Fruit fly (Drosophila melanogaster) whole organism, wandering third instar larva: Measurements from ENCODE around the gene CG13705.

Source experiments
- Abd-B ChIP-seq: fragments of >200 bp; optimal IDR thresholded peaks from 2 replicates; lab custom pipeline; 2017; ENCODE audit warnings: missing biosample characterization, missing genetic modification characterization
- CG32264 ChIP-seq: fragments of 200-800 bp; sonication (Bioruptor generic); optimal IDR thresholded peaks from 2 replicates; lab custom pipeline; 2016; ENCODE audit warnings: missing biosample characterization, missing genetic modification characterization
- CG9705 ChIP-seq: fragments of 200-800 bp; sonication (Bioruptor generic); optimal IDR thresholded peaks from 2 replicates; lab custom pipeline; 2018; ENCODE audit warnings: missing biosample characterization, mild to moderate bottlenecking, missing genetic modification characterization
- CrebA ChIP-seq: fragments of 200-800 bp; sonication (Bioruptor generic); optimal IDR thresholded peaks from 2 replicates; lab custom pipeline; 2016; ENCODE audit warnings: missing biosample characterization, mild to moderate bottlenecking, missing genetic modification characterization, borderline replicate concordance
- Dfd ChIP-seq: fragments of >200 bp; optimal IDR thresholded peaks from 2 replicates; lab custom pipeline; 2017; ENCODE audit warnings: missing biosample characterization, missing genetic modification characterization
- HLH106 ChIP-seq: fragments of 200-800 bp; optimal IDR thresholded peaks from 3 replicates; lab custom pipeline; 2019; ENCODE audit warnings: missing biosample characterization, mild to moderate bottlenecking, missing genetic modification characterization, moderate library complexity
- Hnf4 ChIP-seq: fragments of 200-800 bp; sonication (Bioruptor generic); optimal IDR thresholded peaks from 2 replicates; lab custom pipeline; 2016; ENCODE audit warnings: missing biosample characterization, mild to moderate bottlenecking, missing genetic modification characterization
- Hr83 ChIP-seq: fragments of 200-300 bp; sonication (Bioruptor generic); optimal IDR thresholded peaks from 2 replicates; lab custom pipeline; 2016; ENCODE audit warnings: missing biosample characterization, mild to moderate bottlenecking, missing genetic modification characterization, moderate library complexity; ENCODE audit not compliant: poor library complexity, severe bottlenecking
- Jra ChIP-seq: sonication (Bioruptor generic); optimal IDR thresholded peaks from 2 replicates; lab custom pipeline; 2016; ENCODE audit warnings: missing biosample characterization, missing genetic modification characterization
- Mio ChIP-seq: sonication (Bioruptor generic); optimal IDR thresholded peaks from 2 replicates; lab custom pipeline; 2016; ENCODE audit warnings: missing biosample characterization, missing genetic modification characterization
- Myc ChIP-seq: fragments of >200 bp; optimal IDR thresholded peaks from 2 replicates; lab custom pipeline; 2017
- N ChIP-seq: fragments of >200 bp; optimal IDR thresholded peaks from 2 replicates; lab custom pipeline; 2018; ENCODE audit warnings: missing biosample characterization, missing external identifiers, missing genetic modification characterization
- OdsH ChIP-seq: fragments of 200-800 bp; sonication (Bioruptor generic); optimal IDR thresholded peaks from 2 replicates; lab custom pipeline; 2016; ENCODE audit warnings: missing biosample characterization, mild to moderate bottlenecking, missing genetic modification characterization
- Rel ChIP-seq, 2 experiments: fragments of 200-800 bp; sonication (Bioruptor generic) in 1 of 2; optimal IDR thresholded peaks; 2 replicates in 1 of 2; 3 replicates in 1 of 2; lab custom pipeline; 2016 to 2019; ENCODE audit warnings: mild to moderate bottlenecking in 2 of 2, missing biosample characterization in 2 of 2, missing genetic modification characterization in 2 of 2, moderate library complexity in 1 of 2
- Sp1 ChIP-seq: fragments of 200-800 bp; sonication (Bioruptor generic); optimal IDR thresholded peaks from 3 replicates; lab custom pipeline; 2019; ENCODE audit warnings: missing biosample characterization, mild to moderate bottlenecking, missing genetic modification characterization, moderate library complexity
- Vsx2 ChIP-seq: fragments of 200-300, 225-300 bp; sonication (Bioruptor generic); optimal IDR thresholded peaks from 2 replicates; lab custom pipeline; 2018; ENCODE audit warnings: missing biosample characterization, missing genetic modification characterization; ENCODE audit not compliant: partially characterized antibody
- br ChIP-seq: fragments of 200-800 bp; sonication (Bioruptor generic); optimal IDR thresholded peaks from 2 replicates; lab custom pipeline; 2016; ENCODE audit warnings: missing biosample characterization, missing genetic modification characterization
- dl ChIP-seq, 2 experiments: fragments of 175-275, 200-275 bp in 1 of 2; fragments of 200-275 bp in 1 of 2; sonication (Bioruptor generic); optimal IDR thresholded peaks; lab custom pipeline; 2018; ENCODE audit warnings: mild to moderate bottlenecking in 2 of 2, missing biosample characterization in 2 of 2, missing genetic modification characterization in 2 of 2, moderate library complexity in 2 of 2; ENCODE audit not compliant: partially characterized antibody in 2 of 2, insufficient read depth in 1 of 2
- dmrt93B ChIP-seq: fragments of 200-800 bp; sonication (Bioruptor generic); optimal IDR thresholded peaks from 2 replicates; lab custom pipeline; 2018; ENCODE audit warnings: missing biosample characterization, mild to moderate bottlenecking, missing genetic modification characterization
- dsf ChIP-seq: sonication (Bioruptor generic); optimal IDR thresholded peaks from 2 replicates; lab custom pipeline; 2016; ENCODE audit warnings: missing biosample characterization, missing genetic modification characterization, borderline replicate concordance
- ey ChIP-seq: fragments of 200-800 bp; sonication (Bioruptor generic); optimal IDR thresholded peaks from 2 replicates; lab custom pipeline; 2016; ENCODE audit warnings: missing biosample characterization, missing genetic modification characterization
- foxo ChIP-seq, 2 experiments: fragments of 200-800 bp; sonication (Bioruptor generic); optimal IDR thresholded peaks; 2 replicates in 1 of 2; 3 replicates in 1 of 2; lab custom pipeline; 2016 to 2017; ENCODE audit warnings: missing biosample characterization in 2 of 2, missing genetic modification characterization in 2 of 2
- h ChIP-seq: fragments of 200-800 bp; sonication (Bioruptor generic); optimal IDR thresholded peaks from 3 replicates; lab custom pipeline; 2016; ENCODE audit warnings: missing biosample characterization, mild to moderate bottlenecking, missing genetic modification characterization
- jim ChIP-seq: fragments of 175-275, 200-325 bp; sonication (Bioruptor generic); optimal IDR thresholded peaks from 2 replicates; lab custom pipeline; 2016; ENCODE audit warnings: missing biosample characterization, mild to moderate bottlenecking, missing genetic modification characterization
- lola ChIP-seq: fragments of >200 bp; optimal IDR thresholded peaks from 2 replicates; lab custom pipeline; 2017; ENCODE audit warnings: missing biosample characterization, missing genetic modification characterization
- pan ChIP-seq: fragments of >200 bp; optimal IDR thresholded peaks from 2 replicates; lab custom pipeline; 2017
- psq ChIP-seq: fragments of 200-800 bp; sonication (Bioruptor generic); optimal IDR thresholded peaks from 3 replicates; lab custom pipeline; 2017; ENCODE audit warnings: missing biosample characterization, mild to moderate bottlenecking, missing genetic modification characterization, moderate library complexity
- sage ChIP-seq: fragments of 200-800 bp; sonication (Bioruptor generic); optimal IDR thresholded peaks from 2 replicates; lab custom pipeline; 2016; ENCODE audit warnings: missing biosample characterization, mild to moderate bottlenecking, missing genetic modification characterization
- sv ChIP-seq: fragments of 200-800 bp; sonication (Bioruptor generic); optimal IDR thresholded peaks from 3 replicates; lab custom pipeline; 2016; ENCODE audit warnings: missing biosample characterization, missing genetic modification characterization
- tai ChIP-seq: sonication (Bioruptor generic); optimal IDR thresholded peaks from 2 replicates; lab custom pipeline; 2016; ENCODE audit warnings: missing biosample characterization, missing genetic modification characterization
- usp ChIP-seq: fragments of >200 bp; optimal IDR thresholded peaks from 2 replicates; lab custom pipeline; 2017; ENCODE audit warnings: missing biosample characterization, missing genetic modification characterization
- woc ChIP-seq: sonication (Bioruptor generic); optimal IDR thresholded peaks from 2 replicates; lab custom pipeline; 2016; ENCODE audit warnings: missing biosample characterization, mild to moderate bottlenecking, missing genetic modification characterization

Gene CG13705

DNA sequence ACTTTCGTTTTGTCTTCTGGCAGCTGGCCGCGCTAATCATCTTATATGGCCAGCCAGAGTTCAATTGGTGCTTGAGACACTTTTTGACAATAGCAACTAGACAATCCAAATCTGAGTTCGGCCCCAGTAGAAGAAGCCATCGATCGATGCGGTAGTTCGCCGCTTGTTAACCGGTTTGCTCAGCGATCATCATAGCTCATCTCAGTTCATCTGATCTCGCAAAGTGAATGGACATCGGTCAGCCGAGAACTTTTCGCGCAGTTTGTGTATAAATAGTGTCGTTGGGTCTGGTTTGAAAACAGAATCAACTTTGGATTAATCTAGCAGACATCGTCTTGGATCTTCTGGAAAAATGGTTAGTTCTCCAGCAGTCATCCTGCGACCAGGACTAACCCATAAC, at the start of gene CG13705:
TSS of gene CG13705 (plus strand) at position 301 of the 400 bp plus-strand sequence.
- TF ChIP-seq lola (GFP tag; lab: Kevin White, UChicago) (no peak), Dfd (GFP tag; lab: Kevin White, UChicago) (no peak), Mio (GFP tag; lab: Kevin White, UChicago) (no peak), pan (lab: Kevin White, UChicago) (no peak), CG9705 (GFP tag; lab: Kevin White, UChicago) (no peak), h (GFP tag; lab: Kevin White, UChicago) (no peak), psq (no peak), dmrt93B (GFP tag; lab: Kevin White, UChicago) (no peak), CrebA (GFP tag; lab: Kevin White, UChicago) (no peak), ey (no peak), HLH106 (tag; lab: Kevin White, UChicago) (no peak), jim (GFP tag; lab: Kevin White, UChicago) (no peak), CG32264 (GFP tag; lab: Kevin White, UChicago) (no peak), Abd-B (no peak), dl (GFP tag; optimal IDR thresholded peaks at IDR 0.05; lab: Kevin White, UChicago; ENCODE audit: insufficient read depth in 1 of 2, partially characterized antibody in 2 of 2) (no peak), sv (no peak)
- TF ChIP-seq, all 38 proteins: peak for 0

DNA sequence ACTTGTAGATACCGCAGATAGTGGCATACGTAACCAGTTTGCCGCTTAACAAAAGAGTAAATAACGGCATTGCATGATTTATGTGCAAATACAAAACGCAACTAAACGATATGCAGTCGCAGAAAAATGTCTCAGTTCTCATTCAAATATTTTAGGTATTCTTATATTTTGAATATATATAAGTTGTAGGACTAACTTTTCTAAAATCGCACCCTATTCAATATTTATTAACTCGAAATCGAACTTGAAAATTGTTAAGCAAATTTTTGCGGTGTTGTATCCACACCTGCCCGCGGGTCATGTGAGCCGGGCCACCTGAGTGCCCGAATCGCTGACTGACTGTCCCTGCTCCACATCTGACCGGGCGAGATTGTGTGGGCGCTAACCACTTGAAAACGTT, 48.6 kb upstream of the CG13705 start:
- TF ChIP-seq Hr83 (GFP tag; lab: Kevin White, UChicago) (no peak), CrebA (GFP tag; lab: Kevin White, UChicago) (no peak), Rel (GFP tag; optimal IDR thresholded peaks at IDR 0.05; lab: Kevin White, UChicago) (no peak), Rel (tag; optimal IDR thresholded peaks at IDR 0.05; lab: Kevin White, UChicago) (no peak), lola (GFP tag; lab: Kevin White, UChicago) (no peak), sage (GFP tag; lab: Kevin White, UChicago) (no peak), Myc (lab: Kevin White, UChicago) (no peak), N (GFP tag; lab: Kevin White, UChicago) (no peak), Abd-B (no peak), CG9705 (GFP tag; lab: Kevin White, UChicago) (no peak), Hnf4 (GFP tag; lab: Kevin White, UChicago) (no peak), br (no peak), dsf (GFP tag; lab: Kevin White, UChicago) (no peak), Sp1 (no peak), Vsx2 (GFP tag; lab: Kevin White, UChicago) (no peak), OdsH (GFP tag; lab: Kevin White, UChicago) (no peak)

DNA sequence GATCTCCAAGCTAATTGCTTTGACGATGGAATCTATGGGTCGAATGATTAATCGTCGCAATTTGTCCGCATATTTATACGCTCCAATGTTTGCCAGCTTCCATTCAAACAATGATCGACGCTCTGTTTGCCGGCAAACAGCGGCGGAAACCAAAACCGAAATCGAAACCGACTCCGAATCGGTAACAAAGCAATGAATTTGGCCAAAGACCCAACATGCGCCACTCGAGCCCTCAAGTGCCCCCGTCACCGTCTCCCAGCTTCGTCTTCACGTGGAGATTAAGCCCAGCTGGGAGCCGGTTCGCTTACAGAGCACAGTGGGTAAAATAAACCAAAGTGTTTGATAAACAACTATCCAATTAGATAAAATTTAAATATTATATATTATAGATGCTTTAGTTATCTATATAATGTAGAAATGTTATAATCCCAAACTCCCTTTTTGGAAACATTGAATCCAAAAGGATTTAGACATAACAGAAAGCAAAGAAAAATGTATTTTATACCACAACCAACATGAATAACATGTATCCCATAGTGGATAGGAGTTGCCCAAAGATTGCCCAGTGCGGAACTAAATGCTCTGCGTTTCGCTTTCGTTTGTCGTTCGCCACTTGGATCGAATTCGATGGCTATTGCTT, 44.1 kb upstream of the CG13705 start, which contains the start of gene CG32237:
TSS of gene CG32237 (minus strand) at position 51 of the 640 bp plus-strand sequence.
- TF ChIP-seq dmrt93B (GFP tag; lab: Kevin White, UChicago) (no peak), N (GFP tag; lab: Kevin White, UChicago) (no peak), Vsx2 (GFP tag; lab: Kevin White, UChicago) (no peak), CG9705 (GFP tag; lab: Kevin White, UChicago) (no peak), dl (GFP tag; optimal IDR thresholded peaks at IDR 0.05; lab: Kevin White, UChicago; ENCODE audit: insufficient read depth in 1 of 2, partially characterized antibody in 2 of 2) (no peak), pan (lab: Kevin White, UChicago) (no peak), h (GFP tag; lab: Kevin White, UChicago) (no peak), usp (GFP tag; lab: Kevin White, UChicago) (no peak), woc (GFP tag; lab: Kevin White, UChicago) (no peak), lola (GFP tag; lab: Kevin White, UChicago) (no peak), HLH106 (tag; lab: Kevin White, UChicago) (no peak), Jra (no peak), foxo (GFP tag; optimal IDR thresholded peaks at IDR 0.05; lab: Kevin White, UChicago) (no peak)

- TF ChIP-seq Abd-B (no peak), Hr83 (GFP tag; lab: Kevin White, UChicago) (no peak), Sp1 (no peak), foxo (GFP tag; optimal IDR thresholded peaks at IDR 0.05; lab: Kevin White, UChicago) (no peak), tai (no peak), woc (GFP tag; lab: Kevin White, UChicago) (no peak), dl (GFP tag; optimal IDR thresholded peaks at IDR 0.05; lab: Kevin White, UChicago; ENCODE audit: insufficient read depth in 1 of 2, partially characterized antibody in 2 of 2) (no peak), Rel (GFP tag; optimal IDR thresholded peaks at IDR 0.05; lab: Kevin White, UChicago) (no peak), Rel (tag; optimal IDR thresholded peaks at IDR 0.05; lab: Kevin White, UChicago) (no peak), CrebA (GFP tag; lab: Kevin White, UChicago) (no peak), sv (no peak), Vsx2 (GFP tag; lab: Kevin White, UChicago) (no peak), CG32264 (GFP tag; lab: Kevin White, UChicago) (no peak), ey (no peak)
Measured at dm6 chr3L:4853070-4853469, 43.6 kb upstream of the CG13705 start.
